Worm (Caenorhabditis elegans) whole organism, L4 larva: ENCODE measurements around the gene ZC190.10.

Experiments
- F10B5.3 ChIP-seq: sonication (generic microtip); optimal IDR thresholded peaks from 2 replicates; lab custom pipeline; 2016; ENCODE audit warnings: mild to moderate bottlenecking, missing genetic modification characterization, missing compliant biosample characterization
- Y105C5A.15 ChIP-seq: fragments of 200-800 bp; sonication (Bioruptor generic); IDR thresholded peaks from 2 replicates; pipeline ENCODE4 v1.3.6; 2022; ENCODE audit warnings: missing genetic modification characterization, missing compliant biosample characterization
- Y48G9A.11 ChIP-seq: fragments of 200-800 bp; sonication (Bioruptor generic); IDR thresholded peaks from 2 replicates; pipeline ENCODE4 v1.3.6; 2022; ENCODE audit warnings: missing genetic modification reagents, missing genetic modification characterization, missing compliant biosample characterization
- aha-1 ChIP-seq: fragments of 150-350 bp; peaks from one replicate; lab custom pipeline; 2014; ENCODE audit warnings: missing biosample characterization, missing genetic modification characterization
- ceh-20 ChIP-seq: fragments of 200-800 bp; sonication (Bioruptor generic); IDR thresholded peaks from 2 replicates; pipeline ENCODE4 v1.3.6; 2022; ENCODE audit warnings: missing genetic modification reagents, missing genetic modification characterization, missing compliant biosample characterization
- ceh-32 ChIP-seq: sonication (generic microtip); optimal IDR thresholded peaks from 2 replicates; lab custom pipeline; 2016; ENCODE audit warnings: mild to moderate bottlenecking, missing genetic modification characterization, missing compliant biosample characterization; ENCODE audit not compliant: poor library complexity
- ceh-82 ChIP-seq: sonication (generic microtip); optimal IDR thresholded peaks from 2 replicates; lab custom pipeline; 2017; ENCODE audit warnings: missing biosample characterization, missing genetic modification characterization
- daf-19 ChIP-seq: fragments of 200-800 bp; sonication (Bioruptor generic); conservative IDR thresholded peaks from 2 replicates; pipeline ENCODE4 v1.3.6; 2022; ENCODE audit warnings: missing genetic modification characterization, missing compliant biosample characterization
- dmd-6 ChIP-seq: fragments of 200-800 bp; sonication (Bioruptor generic); IDR thresholded peaks from 2 replicates; pipeline ENCODE4 v1.3.6; 2022; ENCODE audit warnings: missing genetic modification reagents, missing genetic modification characterization, missing compliant biosample characterization
- dpl-1 ChIP-seq: fragments of 150-350 bp; optimal IDR thresholded peaks from 2 replicates; lab custom pipeline; 2014; ENCODE audit warnings: missing biosample characterization, missing genetic modification reagents, missing genetic modification characterization
- dve-1 ChIP-seq: sonication (generic microtip); optimal IDR thresholded peaks from 2 replicates; lab custom pipeline; 2017; ENCODE audit warnings: antibody characterized with exemption, mild to moderate bottlenecking, missing genetic modification characterization, missing compliant biosample characterization; ENCODE audit not compliant: insufficient read depth
- egl-27 ChIP-seq: sonication (generic microtip); optimal IDR thresholded peaks from 3 replicates; lab custom pipeline; 2017; ENCODE audit warnings: missing biosample characterization, missing genetic modification reagents, missing genetic modification characterization
- fkh-10 ChIP-seq: fragments of 150-350 bp; optimal IDR thresholded peaks from 2 replicates; lab custom pipeline; 2014; ENCODE audit warnings: missing biosample characterization, missing genetic modification reagents, missing genetic modification characterization
- hif-1 ChIP-seq, 2 experiments: sonication (generic microtip); optimal IDR thresholded peaks; 2 replicates each; lab custom pipeline; 2016 to 2017; ENCODE audit warnings: missing compliant biosample characterization in 2 of 2, missing genetic modification characterization in 2 of 2, missing genetic modification reagents in 2 of 2, missing genotype in 2 of 2, mild to moderate bottlenecking in 1 of 2
- hlh-11 ChIP-seq: fragments of 200-800 bp; sonication (Bioruptor generic); optimal IDR thresholded peaks from 2 replicates; lab custom pipeline; 2018; ENCODE audit warnings: mild to moderate bottlenecking, missing genetic modification characterization, missing compliant biosample characterization
- jun-1 ChIP-seq: fragments of 150-350 bp; optimal IDR thresholded peaks from 2 replicates; lab custom pipeline; 2014; ENCODE audit warnings: missing biosample characterization, missing genetic modification reagents, missing genetic modification characterization
- lin-1 ChIP-seq: fragments of 200-800 bp; sonication (Bioruptor generic); IDR thresholded peaks from 2 replicates; pipeline ENCODE4 v1.3.6; 2022; ENCODE audit warnings: missing genetic modification reagents, missing genetic modification characterization, missing compliant biosample characterization
- mdt-29 ChIP-seq: fragments of 200-800 bp; sonication (Bioruptor generic); IDR thresholded peaks from 2 replicates; pipeline ENCODE4 v1.3.6; 2022; ENCODE audit warnings: missing genetic modification reagents, missing genetic modification characterization, missing compliant biosample characterization
- mxl-3 ChIP-seq: fragments of 200-800 bp; sonication (Bioruptor generic); optimal IDR thresholded peaks from 2 replicates; lab custom pipeline; 2018; ENCODE audit warnings: mild to moderate bottlenecking, missing genetic modification characterization, missing compliant biosample characterization
- nhr-10 ChIP-seq: fragments of 150-350 bp; optimal IDR thresholded peaks from 2 replicates; lab custom pipeline; 2014; ENCODE audit warnings: missing biosample characterization, missing genetic modification characterization
- nhr-111 ChIP-seq: fragments of 200-800 bp; sonication (Bioruptor generic); optimal IDR thresholded peaks from 2 replicates; lab custom pipeline; 2018; ENCODE audit warnings: mild to moderate bottlenecking, missing genetic modification characterization, missing compliant biosample characterization
- nhr-237 ChIP-seq: sonication (generic microtip); optimal IDR thresholded peaks from 2 replicates; lab custom pipeline; 2017; ENCODE audit warnings: missing biosample characterization, missing genetic modification characterization
- nhr-25 ChIP-seq: sonication (generic microtip); optimal IDR thresholded peaks from 2 replicates; lab custom pipeline; 2017; ENCODE audit warnings: missing genetic modification characterization, mild to moderate bottlenecking, missing compliant biosample characterization, antibody characterized with exemption, moderate library complexity, borderline replicate concordance; ENCODE audit not compliant: insufficient read depth
- nhr-28 ChIP-seq: fragments of 150-350 bp; optimal IDR thresholded peaks from 2 replicates; lab custom pipeline; 2014; ENCODE audit warnings: missing biosample characterization, missing genetic modification characterization
- nhr-77 ChIP-seq: fragments of 150-350 bp; optimal IDR thresholded peaks from 2 replicates; lab custom pipeline; 2014; ENCODE audit warnings: missing biosample characterization, missing genetic modification characterization
- pqm-1 ChIP-seq: sonication (generic microtip); optimal IDR thresholded peaks from 2 replicates; lab custom pipeline; 2017; ENCODE audit warnings: missing biosample characterization, missing genetic modification characterization
- sdz-12 ChIP-seq: fragments of 200-800 bp; sonication (Bioruptor generic); optimal IDR thresholded peaks from 2 replicates; lab custom pipeline; 2018; ENCODE audit warnings: mild to moderate bottlenecking, missing genetic modification characterization, missing compliant biosample characterization
- snpc-1.2 ChIP-seq: fragments of 200-800 bp; sonication (Bioruptor generic); IDR thresholded peaks from 2 replicates; pipeline ENCODE4 v1.3.6; 2022; ENCODE audit warnings: missing genetic modification reagents, missing genetic modification characterization, missing compliant biosample characterization
- spr-1 ChIP-seq: sonication (generic microtip); optimal IDR thresholded peaks from 2 replicates; lab custom pipeline; 2016; ENCODE audit warnings: mild to moderate bottlenecking, missing genetic modification characterization, missing compliant biosample characterization
- spr-3 ChIP-seq: fragments of 200-800 bp; sonication (Bioruptor generic); optimal IDR thresholded peaks from 2 replicates; lab custom pipeline; 2018; ENCODE audit warnings: mild to moderate bottlenecking, missing genetic modification characterization, missing compliant biosample characterization
- unc-130 ChIP-seq: sonication (generic microtip); optimal IDR thresholded peaks from 2 replicates; lab custom pipeline; 2016; ENCODE audit warnings: missing genetic modification reagents, missing genetic modification characterization, missing compliant biosample characterization
- unc-39 ChIP-seq: sonication (generic microtip); optimal IDR thresholded peaks from 2 replicates; lab custom pipeline; 2017; ENCODE audit warnings: missing biosample characterization, missing genetic modification characterization
- unc-62 ChIP-seq, 3 experiments: fragments of 150-350 bp in 1 of 3; sonication (generic microtip); optimal IDR thresholded peaks in 2 of 3; peaks in 1 of 3; 1 replicate in 1 of 3; 2 replicates in 2 of 3; lab custom pipeline; 2014 to 2017; ENCODE audit warnings: missing biosample characterization in 3 of 3, missing genetic modification characterization in 3 of 3, missing genetic modification reagents in 3 of 3, missing genotype in 1 of 3
- vab-7 ChIP-seq: fragments of 200-800 bp; sonication (Bioruptor generic); IDR thresholded peaks from 2 replicates; pipeline ENCODE4 v1.3.6; 2022; ENCODE audit warnings: missing genetic modification reagents, missing genetic modification characterization, missing compliant biosample characterization
- zag-1 ChIP-seq: fragments of 150-350 bp; optimal IDR thresholded peaks from 2 replicates; lab custom pipeline; 2014; ENCODE audit warnings: missing biosample characterization, missing genetic modification characterization
- zip-11 ChIP-seq: fragments of 200-800 bp; sonication (Bioruptor generic); IDR thresholded peaks from 2 replicates; pipeline ENCODE4 v1.3.6; 2022; ENCODE audit warnings: missing genetic modification characterization, missing compliant biosample characterization
- ztf-11 ChIP-seq: fragments of 150-350 bp; optimal IDR thresholded peaks from 2 replicates; lab custom pipeline; 2014; ENCODE audit warnings: missing biosample characterization, missing genetic modification characterization

Gene ZC190.10

ce11 chrV:8653080-8653821, 42.9 kb downstream of the ZC190.10 start (continued):
- TF ChIP-seq dmd-6: peak; percentile 92
- TF ChIP-seq vab-7 (GFP tag; lab: Robert Waterston, UW): no peak
- TF ChIP-seq nhr-77 (tag; lab: Kevin White, UChicago): no peak
- no peak for TF ChIP-seq Y48G9A.11 (GFP tag; lab: Robert Waterston, UW)
- TF ChIP-seq zip-11: no peak
- peak; percentile 30 to 73 for TF ChIP-seq hif-1 (tag; optimal IDR thresholded peaks at IDR 0.05; lab: Kevin White, UChicago)
- no peak for TF ChIP-seq zag-1 (tag; lab: Kevin White, UChicago)
- no peak for TF ChIP-seq daf-19 (GFP tag; lab: Robert Waterston, UW)
- no peak for TF ChIP-seq dve-1 (tag; lab: Kevin White, UChicago)
- TF ChIP-seq sdz-12 (GFP tag; lab: Kevin White, UChicago): no peak
- no peak for TF ChIP-seq mdt-29 (GFP tag; lab: Robert Waterston, UW)
- TF ChIP-seq snpc-1.2 (GFP tag; lab: Robert Waterston, UW): no peak
- no peak for TF ChIP-seq unc-130 (GFP tag; lab: Kevin White, UChicago)
- no peak for TF ChIP-seq egl-27 (tag; lab: Kevin White, UChicago)
- no peak for TF ChIP-seq spr-3
- TF ChIP-seq spr-1 (tag; lab: Kevin White, UChicago): no peak
- no peak for TF ChIP-seq fkh-10 (GFP tag; lab: Kevin White, UChicago)
- no peak for TF ChIP-seq ceh-32 (tag; lab: Kevin White, UChicago)
- TF ChIP-seq dpl-1 (GFP tag; lab: Kevin White, UChicago): no peak
- no peak for TF ChIP-seq lin-1 (GFP tag; lab: Robert Waterston, UW)
- no peak for TF ChIP-seq unc-39
- TF ChIP-seq nhr-25 (tag; lab: Kevin White, UChicago): peak; percentile 68
- TF ChIP-seq Y105C5A.15: no peak
- no peak for TF ChIP-seq pqm-1 (tag; lab: Kevin White, UChicago)
- TF ChIP-seq unc-62 (GFP tag; optimal IDR thresholded peaks at IDR 0.05 in 1 of 2; lab: Kevin White, UChicago): peak in 1 of 2 experiments; percentile 92
- no peak for TF ChIP-seq unc-62 (tag; optimal IDR thresholded peaks at IDR 0.05; lab: Kevin White, UChicago)
- no peak for TF ChIP-seq nhr-237
- no peak for TF ChIP-seq F10B5.3 (tag; lab: Kevin White, UChicago)
- no peak for TF ChIP-seq nhr-10 (tag; lab: Kevin White, UChicago)
- TF ChIP-seq ceh-20 (GFP tag; lab: Robert Waterston, UW): peak; percentile 91
- no peak for TF ChIP-seq jun-1 (tag; lab: Kevin White, UChicago)

ce11 chrV:8652177-8652576, 43.9 kb downstream of the ZC190.10 start:
- peak; percentile 6 for TF ChIP-seq nhr-28 (tag; lab: Kevin White, UChicago)
- TF ChIP-seq ceh-82 (tag; lab: Kevin White, UChicago): no peak
- TF ChIP-seq hlh-11 (tag; lab: Kevin White, UChicago): peak; percentile 5
- TF ChIP-seq aha-1: peak; percentile 81
- no peak for TF ChIP-seq ztf-11 (tag; lab: Kevin White, UChicago)
- peak in 1 of 2 experiments; percentile 93 for TF ChIP-seq unc-62 (GFP tag; optimal IDR thresholded peaks at IDR 0.05 in 1 of 2; lab: Kevin White, UChicago)
- no peak for TF ChIP-seq unc-62 (tag; optimal IDR thresholded peaks at IDR 0.05; lab: Kevin White, UChicago)
- TF ChIP-seq nhr-111: no peak
- peak; percentile 1 for TF ChIP-seq mxl-3 (GFP tag; lab: Kevin White, UChicago)
